Worm (Caenorhabditis elegans) whole organism, L2 larva: ENCODE data around the gene aakb-1.

Experiments
- F13H6.1 ChIP-seq: sonication (generic microtip); optimal IDR thresholded peaks from 2 replicates; lab custom pipeline; 2016; ENCODE audit warnings: missing genetic modification characterization, missing compliant biosample characterization
- R02D3.7 ChIP-seq: fragments of 150-350 bp; optimal IDR thresholded peaks from 2 replicates; lab custom pipeline; 2014; ENCODE audit warnings: missing biosample characterization, missing genetic modification characterization
- Y55F3AM.14 ChIP-seq: fragments of 200-800 bp; sonication (Bioruptor generic); optimal IDR thresholded peaks from 2 replicates; lab custom pipeline; 2018; ENCODE audit warnings: mild to moderate bottlenecking, missing genetic modification characterization, missing compliant biosample characterization
- ZK546.5 ChIP-seq: sonication (generic microtip); optimal IDR thresholded peaks from 2 replicates; lab custom pipeline; 2017; ENCODE audit warnings: missing biosample characterization, missing genetic modification characterization
- aly-2 ChIP-seq: fragments of 150-350 bp; optimal IDR thresholded peaks from 2 replicates; lab custom pipeline; 2014; ENCODE audit warnings: missing biosample characterization, missing genetic modification characterization
- ama-1 ChIP-seq: fragments of 150-350 bp; optimal IDR thresholded peaks from 2 replicates; lab custom pipeline; 2018; ENCODE audit warnings: inconsistent platforms
- blmp-1 ChIP-seq: sonication (generic microtip); optimal IDR thresholded peaks from 2 replicates; lab custom pipeline; 2017; ENCODE audit warnings: missing genetic modification characterization, mild to moderate bottlenecking, missing compliant biosample characterization, antibody characterized with exemption, moderate library complexity; ENCODE audit not compliant: insufficient read depth
- ceh-16 ChIP-seq: fragments of 150-350 bp; optimal IDR thresholded peaks from 2 replicates; lab custom pipeline; 2014; ENCODE audit warnings: missing biosample characterization, missing genetic modification characterization
- ceh-82 ChIP-seq: fragments of 150-350 bp; optimal IDR thresholded peaks from 2 replicates; lab custom pipeline; 2014; ENCODE audit warnings: missing biosample characterization, missing genetic modification characterization
- crh-2 ChIP-seq: sonication (generic microtip); optimal IDR thresholded peaks from 2 replicates; lab custom pipeline; 2017; ENCODE audit warnings: missing biosample characterization, missing genetic modification characterization
- dmd-4 ChIP-seq: sonication (generic microtip); optimal IDR thresholded peaks from 2 replicates; lab custom pipeline; 2017; ENCODE audit warnings: missing biosample characterization, missing genetic modification characterization
- egl-27 ChIP-seq: sonication (generic microtip); optimal IDR thresholded peaks from 3 replicates; lab custom pipeline; 2017; ENCODE audit warnings: missing biosample characterization, missing genetic modification reagents, missing genetic modification characterization
- elt-1 ChIP-seq: fragments of 150-350 bp; optimal IDR thresholded peaks from 2 replicates; lab custom pipeline; 2014; ENCODE audit warnings: missing biosample characterization, missing genetic modification characterization
- elt-3 ChIP-seq: sonication (generic microtip); optimal IDR thresholded peaks from 2 replicates; lab custom pipeline; 2017; ENCODE audit warnings: missing biosample characterization, missing genetic modification characterization
- fos-1 ChIP-seq: fragments of 150-350 bp; optimal IDR thresholded peaks from 2 replicates; lab custom pipeline; 2014; ENCODE audit warnings: missing biosample characterization, missing genetic modification characterization
- gmeb-1 ChIP-seq: fragments of 150-350 bp; optimal IDR thresholded peaks from 2 replicates; lab custom pipeline; 2014; ENCODE audit warnings: missing biosample characterization, missing genetic modification characterization
- lin-11 ChIP-seq: fragments of 150-350 bp; sonication (generic microtip); optimal IDR thresholded peaks from 2 replicates; lab custom pipeline; 2014; ENCODE audit warnings: missing biosample characterization, missing genetic modification characterization, inconsistent platforms, mixed read lengths
- lin-13 ChIP-seq: fragments of 150-350 bp; optimal IDR thresholded peaks from 2 replicates; lab custom pipeline; 2014; ENCODE audit warnings: missing biosample characterization, missing genetic modification reagents, missing genetic modification characterization
- lin-39 ChIP-seq: fragments of 150-350 bp; optimal IDR thresholded peaks from 2 replicates; lab custom pipeline; 2014; ENCODE audit warnings: missing biosample characterization, missing genetic modification reagents, missing genetic modification characterization
- lsy-2 ChIP-seq, 2 experiments: fragments of 150-350 bp in 1 of 2; sonication (generic microtip) in 1 of 2; optimal IDR thresholded peaks; 2 replicates each; lab custom pipeline; 2014 to 2017; ENCODE audit warnings: missing biosample characterization in 2 of 2, missing genetic modification characterization in 2 of 2
- mbf-1 ChIP-seq: sonication (generic microtip); optimal IDR thresholded peaks from 2 replicates; lab custom pipeline; 2017; ENCODE audit warnings: missing biosample characterization, missing genetic modification characterization
- mdl-1 ChIP-seq, 2 experiments: fragments of 150-350 bp in 1 of 2; sonication (generic microtip) in 1 of 2; optimal IDR thresholded peaks; 2 replicates each; lab custom pipeline; 2017; ENCODE audit warnings: missing biosample characterization in 2 of 2, missing genetic modification characterization in 2 of 2
- nhr-10 ChIP-seq: sonication (generic microtip); optimal IDR thresholded peaks from 2 replicates; lab custom pipeline; 2017; ENCODE audit warnings: missing biosample characterization, missing genetic modification characterization
- nhr-11 ChIP-seq: fragments of 150-350 bp; optimal IDR thresholded peaks from 2 replicates; lab custom pipeline; 2014; ENCODE audit warnings: missing biosample characterization, missing genetic modification characterization
- nhr-12 ChIP-seq: fragments of 150-350 bp; optimal IDR thresholded peaks from 2 replicates; lab custom pipeline; 2014; ENCODE audit warnings: missing biosample characterization, missing genetic modification characterization
- nhr-129 ChIP-seq: fragments of 150-350 bp; optimal IDR thresholded peaks from 2 replicates; lab custom pipeline; 2014; ENCODE audit warnings: missing biosample characterization, missing genetic modification characterization
- nhr-21 ChIP-seq: fragments of 150-350 bp; optimal IDR thresholded peaks from 2 replicates; lab custom pipeline; 2014; ENCODE audit warnings: missing biosample characterization, missing genetic modification characterization
- nhr-23 ChIP-seq: fragments of 150-350 bp; optimal IDR thresholded peaks from 2 replicates; lab custom pipeline; 2014; ENCODE audit warnings: missing biosample characterization, missing genetic modification reagents, missing genetic modification characterization
- nhr-77 ChIP-seq: fragments of 150-350 bp; optimal IDR thresholded peaks from 2 replicates; lab custom pipeline; 2014; ENCODE audit warnings: missing biosample characterization, missing genetic modification characterization
- peb-1 ChIP-seq: fragments of 150-350 bp; optimal IDR thresholded peaks from 2 replicates; lab custom pipeline; 2014; ENCODE audit warnings: missing biosample characterization, missing genetic modification characterization
- sem-4 ChIP-seq: fragments of 150-350 bp; optimal IDR thresholded peaks from 2 replicates; lab custom pipeline; 2014; ENCODE audit warnings: missing biosample characterization, missing genetic modification reagents, missing genetic modification characterization
- skn-1 ChIP-seq: sonication (generic microtip); optimal IDR thresholded peaks from 2 replicates; lab custom pipeline; 2017; ENCODE audit warnings: missing biosample characterization, missing genetic modification characterization
- sma-3 ChIP-seq: sonication (generic microtip); optimal IDR thresholded peaks from 2 replicates; lab custom pipeline; 2016; ENCODE audit warnings: missing genetic modification reagents, missing genetic modification characterization, missing compliant biosample characterization
- sma-9 ChIP-seq, 2 experiments: fragments of 150-350 bp in 1 of 2; sonication (generic microtip) in 1 of 2; optimal IDR thresholded peaks; 2 replicates each; lab custom pipeline; 2014 to 2016; ENCODE audit warnings: missing genetic modification characterization in 2 of 2, mild to moderate bottlenecking in 1 of 2, missing biosample characterization in 1 of 2, missing compliant biosample characterization in 1 of 2, missing genetic modification reagents in 1 of 2, moderate library complexity in 1 of 2
- snpc-4 ChIP-seq: fragments of 150-350 bp; optimal IDR thresholded peaks from 2 replicates; lab custom pipeline; 2014; ENCODE audit warnings: missing biosample characterization, missing genetic modification characterization
- unc-39 ChIP-seq: fragments of 150-350 bp; optimal IDR thresholded peaks from 2 replicates; lab custom pipeline; 2014; ENCODE audit warnings: missing biosample characterization, missing genetic modification characterization
- unc-55 ChIP-seq: fragments of 150-350 bp; sonication (generic microtip); optimal IDR thresholded peaks from 3 replicates; lab custom pipeline; 2014; ENCODE audit warnings: missing biosample characterization, missing genetic modification reagents, missing genetic modification characterization
- unc-62 ChIP-seq: fragments of 150-350 bp; optimal IDR thresholded peaks from 2 replicates; lab custom pipeline; 2014; ENCODE audit warnings: missing biosample characterization, missing genetic modification reagents, missing genetic modification characterization
- zag-1 ChIP-seq: fragments of 150-350 bp; optimal IDR thresholded peaks from 2 replicates; lab custom pipeline; 2014; ENCODE audit warnings: missing biosample characterization, missing genetic modification characterization
- ztf-1 ChIP-seq: fragments of 200-800 bp; sonication (Bioruptor generic); conservative IDR thresholded peaks from 2 replicates; pipeline ENCODE4 v1.3.6; 2022; ENCODE audit warnings: missing genetic modification characterization, missing compliant biosample characterization
- ztf-11 ChIP-seq: sonication (generic microtip); optimal IDR thresholded peaks from 2 replicates; lab custom pipeline; 2017; ENCODE audit warnings: missing biosample characterization, missing genetic modification characterization
- ztf-4 ChIP-seq: fragments of 150-350 bp; optimal IDR thresholded peaks from 2 replicates; lab custom pipeline; 2014; ENCODE audit warnings: missing biosample characterization, missing genetic modification characterization

Gene aakb-1

ce11 chrX:13717053-13717671, 38.4 kb upstream of the aakb-1 start, which contains the start of gene shc-3:
Gene shc-3, plus strand, starts transcription at chrX:13717536.
- TF ChIP-seq sma-3: no peak
- TF ChIP-seq fos-1 (tag; lab: Kevin White, UChicago): peak; percentile 20

- TF ChIP-seq unc-39 (tag; lab: Kevin White, UChicago): no peak
- TF ChIP-seq nhr-12: no peak
- TF ChIP-seq mdl-1 (tag; optimal IDR thresholded peaks at IDR 0.05; lab: Kevin White, UChicago): no peak
These were observed 32.7 kb upstream of the aakb-1 start, which contains the start of gene poml-1 for ce11 chrX:13722821-13723220. Gene poml-1, minus strand, starts transcription at chrX:13722921.

ce11 chrX:13724364-13724763, 31.2 kb upstream of the aakb-1 start, which contains the start of gene K11E4.6:
Gene K11E4.6, plus strand, starts transcription at chrX:13724664.
- no peak for TF ChIP-seq lin-39
- TF ChIP-seq zag-1: no peak
- TF ChIP-seq crh-2 (tag; lab: Kevin White, UChicago): no peak
- TF ChIP-seq ztf-1 (GFP tag; lab: Robert Waterston, UW): no peak
- no peak for TF ChIP-seq fos-1 (tag; lab: Kevin White, UChicago)
- no peak for TF ChIP-seq Y55F3AM.14 (GFP tag; lab: Kevin White, UChicago)
- TF ChIP-seq ceh-82 (tag; lab: Kevin White, UChicago): no peak
- TF ChIP-seq nhr-23 (tag; lab: Kevin White, UChicago): no peak
- no peak for TF ChIP-seq ZK546.5 (tag; lab: Kevin White, UChicago)
- no peak for TF ChIP-seq unc-55
- no peak for TF ChIP-seq dmd-4 (tag; lab: Kevin White, UChicago)

- TF ChIP-seq blmp-1 (tag; lab: Kevin White, UChicago) (peak; percentile 80), ztf-11 (tag; lab: Kevin White, UChicago) (no peak)
These were observed 29.3 kb upstream of the aakb-1 start for ce11 chrX:13726285-13726684.

- no peak for TF ChIP-seq skn-1 (tag; lab: Kevin White, UChicago)
- TF ChIP-seq nhr-77 (tag; lab: Kevin White, UChicago): no peak
- TF ChIP-seq lin-39: no peak
- TF ChIP-seq nhr-11: no peak
- TF ChIP-seq sem-4 (tag; lab: Kevin White, UChicago): peak; percentile 67
- TF ChIP-seq sma-9 (GFP tag; optimal IDR thresholded peaks at IDR 0.05; lab: Kevin White, UChicago): peak; percentile 85
- no peak for TF ChIP-seq sma-9 (tag; optimal IDR thresholded peaks at IDR 0.05; lab: Kevin White, UChicago)
- TF ChIP-seq fos-1 (tag; lab: Kevin White, UChicago): peak; percentile 64
- no peak for TF ChIP-seq blmp-1 (tag; lab: Kevin White, UChicago)
- no peak for TF ChIP-seq unc-39 (tag; lab: Kevin White, UChicago)
- TF ChIP-seq peb-1 (tag; lab: Kevin White, UChicago): no peak
- no peak for TF ChIP-seq elt-3 (tag; lab: Kevin White, UChicago)
- peak; percentile 77 for TF ChIP-seq F13H6.1 (tag; lab: Kevin White, UChicago)
- no peak for TF ChIP-seq mdl-1 (tag; optimal IDR thresholded peaks at IDR 0.05; lab: Kevin White, UChicago)
- no peak for TF ChIP-seq unc-62 (GFP tag; lab: Kevin White, UChicago)
- TF ChIP-seq ceh-82 (tag; lab: Kevin White, UChicago): no peak
- TF ChIP-seq crh-2 (tag; lab: Kevin White, UChicago): peak; percentile 70
- no peak for TF ChIP-seq zag-1
- TF ChIP-seq lin-13 (GFP tag; lab: Kevin White, UChicago): peak; percentile 62
- TF ChIP-seq nhr-21 (tag; lab: Kevin White, UChicago): peak; percentile 17
- peak; percentile 66 for TF ChIP-seq nhr-129 (tag; lab: Kevin White, UChicago)
- TF ChIP-seq nhr-23 (tag; lab: Kevin White, UChicago): no peak
- no peak for TF ChIP-seq R02D3.7 (tag; lab: Kevin White, UChicago)
- peak; percentile 11 for TF ChIP-seq lin-11 (tag; lab: Kevin White, UChicago)
- TF ChIP-seq gmeb-1 (tag; lab: Kevin White, UChicago): peak; percentile 45
- no peak for TF ChIP-seq nhr-12
- no peak for TF ChIP-seq Y55F3AM.14 (GFP tag; lab: Kevin White, UChicago)
- TF ChIP-seq lsy-2 (tag; optimal IDR thresholded peaks at IDR 0.05; lab: Kevin White, UChicago): peak in 1 of 2 experiments; percentile 69
- no peak for TF ChIP-seq elt-1 (tag; lab: Kevin White, UChicago)
- no peak for TF ChIP-seq mbf-1 (tag; lab: Kevin White, UChicago)
- TF ChIP-seq ztf-11 (tag; lab: Kevin White, UChicago): no peak
- no peak for TF ChIP-seq aly-2 (tag; lab: Kevin White, UChicago)
- TF ChIP-seq ZK546.5 (tag; lab: Kevin White, UChicago): no peak
- TF ChIP-seq sma-3: peak; percentile 55
- TF ChIP-seq ztf-4 (tag; lab: Kevin White, UChicago): peak; percentile 13
- TF ChIP-seq ceh-16 (tag; lab: Kevin White, UChicago): no peak
- no peak for TF ChIP-seq nhr-10 (tag; lab: Kevin White, UChicago)
- TF ChIP-seq snpc-4 (tag; lab: Kevin White, UChicago): peak; percentile 64
- TF ChIP-seq ama-1: no peak
- TF ChIP-seq egl-27 (tag; lab: Kevin White, UChicago): peak; percentile 50
- no peak for TF ChIP-seq dmd-4 (tag; lab: Kevin White, UChicago)
These were observed 28.7 kb upstream of the aakb-1 start, which contains the start of gene pix-1 for ce11 chrX:13726874-13727343. Gene pix-1, plus strand, starts transcription at chrX:13727293.
